Fruit fly (Drosophila melanogaster): ENCODE results near the gene hiro.
A peak's percentile ranks its signal among the peaks of the same experiment; 100 is the strongest.

The hiro gene

dm6 chr3L:636434-636833 lies 51.3 kb downstream of the hiro start (continued):
- peak; percentile 97 for TF ChIP-seq CG6163 (GFP tag; IDR thresholded peaks at IDR 0.05)
- no peak for TF ChIP-seq Blimp-1 (GFP tag; optimal IDR thresholded peaks at IDR 0.05)
- peak; percentile 79 for TF ChIP-seq CG11762 (GFP tag; optimal IDR thresholded peaks at IDR 0.05; ENCODE audit: insufficient read depth)
- TF ChIP-seq CG6792 (GFP tag; optimal IDR thresholded peaks at IDR 0.05): peak; percentile 73
- peak; percentile 72 for TF ChIP-seq Hr38 (GFP tag; optimal IDR thresholded peaks at IDR 0.05)
- TF ChIP-seq CG6276 (GFP tag; optimal IDR thresholded peaks at IDR 0.05): peak; percentile 97
- peak; percentile 65 for TF ChIP-seq CG31627 (GFP tag; optimal IDR thresholded peaks at IDR 0.05)
- peak; percentile 63 for TF ChIP-seq topi (GFP tag; optimal IDR thresholded peaks at IDR 0.05)
- peak; percentile 48 for TF ChIP-seq Smox (GFP tag; optimal IDR thresholded peaks at IDR 0.05)
- no peak for TF ChIP-seq Eip93F (GFP tag; optimal IDR thresholded peaks at IDR 0.05)
- TF ChIP-seq esn (GFP tag; optimal IDR thresholded peaks at IDR 0.05): peak; percentile 66
- peak; percentile 97 for TF ChIP-seq Lpt (GFP tag; optimal IDR thresholded peaks at IDR 0.05)
- peak; percentile 42 for TF ChIP-seq dsx (GFP tag; optimal IDR thresholded peaks at IDR 0.05; ENCODE audit: poor library complexity, severe bottlenecking)
